Worm (Caenorhabditis elegans): ENCODE measurements around the gene aipl-1.

The aipl-1 gene

ce11 chrV:15111660-15112059 lies 24.9 kb downstream of the aipl-1 start, which contains the start of gene T01G5.7:
Gene T01G5.7, plus strand, starts transcription at chrV:15111960.
- TF ChIP-seq pha-4 (GFP tag; IDR thresholded peaks at IDR 0.05) (no peak), pha-4 (tag; optimal IDR thresholded peaks at IDR 0.05) (no peak), rbr-2 (tag; optimal IDR thresholded peaks at IDR 0.05) (no peak), daf-8 (GFP tag; IDR thresholded peaks at IDR 0.05) (no peak), ceh-32 (tag; optimal IDR thresholded peaks at IDR 0.05; ENCODE audit: poor library complexity) (no peak), F10B5.3 (tag; optimal IDR thresholded peaks at IDR 0.05) (no peak), arid-1 (GFP tag; conservative IDR thresholded peaks at IDR 0.05) (no peak)

ce11 chrV:15109260-15109659 lies 27.3 kb downstream of the aipl-1 start, which contains the start of gene Y75B12A.2:
Gene Y75B12A.2, plus strand, starts transcription at chrV:15109560.
- no peak for TF ChIP-seq zag-1 (tag; optimal IDR thresholded peaks at IDR 0.05)
- TF ChIP-seq egl-43 (GFP tag; IDR thresholded peaks at IDR 0.05), result no peak
- no peak for TF ChIP-seq dve-1 (tag; optimal IDR thresholded peaks at IDR 0.05; ENCODE audit: insufficient read depth)
- no peak for TF ChIP-seq Y5F2A.4 (GFP tag; optimal IDR thresholded peaks at IDR 0.05)
- TF ChIP-seq unc-130 (GFP tag; optimal IDR thresholded peaks at IDR 0.05), result no peak
- TF ChIP-seq snpc-4 (tag; optimal IDR thresholded peaks at IDR 0.05), result no peak
- TF ChIP-seq aly-2 (tag; optimal IDR thresholded peaks at IDR 0.05), result no peak
- no peak for TF ChIP-seq spr-1 (tag; optimal IDR thresholded peaks at IDR 0.05)
- no peak for TF ChIP-seq F26F4.8 (GFP tag; conservative IDR thresholded peaks at IDR 0.05)
- TF ChIP-seq nhr-42 (GFP tag; IDR thresholded peaks at IDR 0.05), result no peak
- no peak for TF ChIP-seq ces-1 (GFP tag; optimal IDR thresholded peaks at IDR 0.05)
- no peak for TF ChIP-seq nhr-77 (tag; optimal IDR thresholded peaks at IDR 0.05)
- TF ChIP-seq hif-1 (tag; optimal IDR thresholded peaks at IDR 0.05), result no peak
- no peak for TF ChIP-seq Y105C5A.15 (GFP tag; IDR thresholded peaks at IDR 0.05)
- no peak for TF ChIP-seq fos-1 (tag; optimal IDR thresholded peaks at IDR 0.05)
- no peak for TF ChIP-seq dmd-9 (GFP tag; IDR thresholded peaks at IDR 0.05)

DNA sequence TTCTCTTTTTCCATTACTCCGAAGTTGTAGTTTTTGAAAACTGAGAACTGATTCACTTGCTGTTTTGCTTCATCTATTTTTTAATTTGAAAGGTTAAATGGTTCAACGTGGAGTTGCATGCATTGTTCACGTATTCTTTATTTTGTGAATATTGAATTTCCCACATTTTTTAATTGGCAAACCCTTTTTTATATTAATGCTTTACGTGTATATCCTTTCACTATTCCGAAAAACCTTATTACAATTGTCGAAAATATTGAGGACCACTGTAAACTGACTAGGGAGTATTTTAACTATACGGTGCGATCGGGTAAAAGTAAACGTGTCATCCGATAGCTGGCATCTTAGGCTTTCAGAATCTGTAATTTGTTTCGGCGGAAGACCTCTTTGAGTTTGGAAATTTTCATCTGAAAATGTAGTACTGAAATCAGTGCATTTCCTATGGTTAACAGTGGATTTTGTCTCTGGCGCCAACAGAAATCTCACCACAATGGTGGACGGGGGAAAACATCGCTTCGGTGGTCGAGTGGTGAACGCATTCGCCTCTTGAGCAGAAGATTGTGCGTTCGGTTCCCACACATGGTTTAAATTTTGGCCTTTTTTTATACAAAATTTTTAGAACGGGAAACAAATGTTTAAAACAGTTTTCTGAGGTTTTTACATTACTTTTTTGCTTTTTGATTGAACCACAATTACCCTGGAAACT lies 30.6 kb downstream of the aipl-1 start, which contains the start of gene C01G10.14:
Gene C01G10.14 (minus strand): TSS at position 51 of the 706 bp plus-strand sequence.
- TF ChIP-seq dmd-8 (GFP tag; IDR thresholded peaks at IDR 0.05) (0 out of 2 replicates have a peak, but pooled peaks have one; percentile 58), egl-43 (GFP tag; IDR thresholded peaks at IDR 0.05) (0 out of 2 replicates have a peak, but pooled peaks have one; percentile 14), lim-7 (GFP tag; IDR thresholded peaks at IDR 0.05) (peak; percentile 67), ceh-44 (GFP tag; IDR thresholded peaks at IDR 0.05) (0 out of 2 replicates have a peak, but pooled peaks have one; percentile 37), hmg-1.1 (GFP tag; IDR thresholded peaks at IDR 0.05) (peak; percentile 21; the same call in 1 of the 2 replicates)

DNA sequence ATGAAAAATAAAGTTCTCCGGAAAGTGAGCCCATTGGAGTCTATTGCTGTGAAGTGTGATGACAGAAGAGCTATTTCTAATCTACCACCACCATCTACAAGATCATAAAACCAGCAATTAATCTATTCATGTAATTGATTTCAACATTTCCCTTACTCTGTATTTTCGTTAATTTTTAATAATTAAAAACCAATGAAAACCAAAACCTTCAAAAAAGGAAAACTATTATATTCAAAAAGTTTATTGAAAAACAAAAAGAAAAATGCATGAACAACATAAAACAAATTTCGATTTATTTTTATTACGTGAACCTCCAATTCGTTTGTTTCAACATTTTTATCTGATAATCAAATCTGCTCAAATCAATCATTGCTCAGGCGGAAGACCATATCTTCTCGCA lies 37.2 kb downstream of the aipl-1 start, which contains the start of gene C01G10.1:
Gene C01G10.1 (plus strand): TSS at position 301 of the 400 bp plus-strand sequence.
- TF ChIP-seq cey-2 (tag; optimal IDR thresholded peaks at IDR 0.05; ENCODE audit: borderline replicate concordance, insufficient read depth) (no peak), daf-8 (GFP tag; IDR thresholded peaks at IDR 0.05) (no peak), lin-1 (GFP tag; IDR thresholded peaks at IDR 0.05) (no peak), nhr-28 (tag; optimal IDR thresholded peaks at IDR 0.05) (no peak), saeg-2 (GFP tag; IDR thresholded peaks at IDR 0.05) (no peak), F44E2.7 (GFP tag; IDR thresholded peaks at IDR 0.05) (no peak), spr-1 (tag; optimal IDR thresholded peaks at IDR 0.05) (no peak), ztf-11 (tag; optimal IDR thresholded peaks at IDR 0.05) (no peak), D1046.2 (GFP tag; IDR thresholded peaks at IDR 0.05) (no peak), R02D3.7 (tag; optimal IDR thresholded peaks at IDR 0.05) (no peak)

Measured in whole organism, L4 larva.